Worm (Caenorhabditis elegans) whole organism, L1 larva: ENCODE data around the gene C50F4.16.
A peak's percentile ranks its signal among the peaks of the same experiment; 100 is the strongest.

ENCODE experiments used
- C04F5.9 ChIP-seq: sonication (generic microtip); optimal IDR thresholded peaks from 2 replicates; lab custom pipeline; 2016; ENCODE audit warnings: missing genetic modification characterization, missing compliant biosample characterization
- C16A3.4 ChIP-seq: fragments of 150-350 bp; optimal IDR thresholded peaks from 2 replicates; lab custom pipeline; 2014; ENCODE audit warnings: missing biosample characterization, missing genetic modification characterization
- C34B4.2 ChIP-seq: sonication (generic microtip); optimal IDR thresholded peaks from 2 replicates; lab custom pipeline; 2017; ENCODE audit warnings: mild to moderate bottlenecking, missing genetic modification characterization, missing compliant biosample characterization
- F16B12.6 ChIP-seq: fragments of 150-350 bp; optimal IDR thresholded peaks from 2 replicates; lab custom pipeline; 2014; ENCODE audit warnings: missing biosample characterization, missing genetic modification characterization
- aha-1 ChIP-seq: fragments of 150-350 bp; optimal IDR thresholded peaks from 2 replicates; lab custom pipeline; 2014; ENCODE audit warnings: missing biosample characterization, missing genetic modification characterization
- alr-1 ChIP-seq: fragments of 200-800 bp; sonication (Bioruptor generic); optimal IDR thresholded peaks from 2 replicates; lab custom pipeline; 2018; ENCODE audit warnings: borderline replicate concordance, mild to moderate bottlenecking, missing genetic modification characterization, missing compliant biosample characterization
- ama-1 ChIP-seq: fragments of 150-350 bp; optimal IDR thresholded peaks from 2 replicates; lab custom pipeline; 2014
- blmp-1 ChIP-seq: fragments of 150-350 bp; optimal IDR thresholded peaks from 2 replicates; lab custom pipeline; 2014; ENCODE audit warnings: missing biosample characterization, missing genetic modification characterization
- ceh-63 ChIP-seq: fragments of 200-800 bp; sonication (Bioruptor generic); optimal IDR thresholded peaks from 2 replicates; lab custom pipeline; 2018; ENCODE audit warnings: mild to moderate bottlenecking, missing genetic modification characterization, missing compliant biosample characterization
- ceh-88 ChIP-seq: fragments of 200-800 bp; sonication (Bioruptor generic); IDR thresholded peaks from 2 replicates; pipeline ENCODE4 v1.3.6; 2022; ENCODE audit warnings: missing genetic modification characterization, missing compliant biosample characterization
- dsc-1 ChIP-seq: sonication (generic microtip); optimal IDR thresholded peaks from 2 replicates; lab custom pipeline; 2016; ENCODE audit warnings: mild to moderate bottlenecking, missing genetic modification characterization, missing compliant biosample characterization
- efl-1 ChIP-seq, 4 experiments: fragments of 150-350 bp; optimal IDR thresholded peaks in 3 of 4; peaks in 1 of 4; 1 replicate in 1 of 4; 2 replicates in 3 of 4; lab custom pipeline; 2014; ENCODE audit warnings: missing biosample characterization in 2 of 4, missing genetic modification characterization in 2 of 4, missing genetic modification reagents in 2 of 4
- egl-13 ChIP-seq: sonication (generic microtip); optimal IDR thresholded peaks from 2 replicates; lab custom pipeline; 2016; ENCODE audit warnings: missing genotype, missing genetic modification reagents, missing genetic modification characterization, missing compliant biosample characterization
- egl-27 ChIP-seq, 2 experiments: fragments of 150-350 bp in 1 of 2; sonication (generic microtip); optimal IDR thresholded peaks; 3 replicates each; lab custom pipeline; 2017 to 2018; ENCODE audit warnings: missing biosample characterization in 2 of 2, missing genetic modification characterization in 2 of 2, missing genetic modification reagents in 2 of 2
- elt-2 ChIP-seq: sonication (generic microtip); optimal IDR thresholded peaks from 2 replicates; lab custom pipeline; 2016; ENCODE audit warnings: missing genetic modification characterization, mild to moderate bottlenecking, inconsistent platforms, missing compliant biosample characterization, missing genetic modification reagents
- elt-3 ChIP-seq, 6 experiments: fragments of 150-350 bp in 1 of 6; sonication (generic microtip); optimal IDR thresholded peaks; 2 replicates each; lab custom pipeline; 2017 to 2018; ENCODE audit warnings: missing biosample characterization in 6 of 6, missing genetic modification characterization in 6 of 6, inconsistent platforms in 1 of 6
- ets-5 ChIP-seq: fragments of 200-800 bp; sonication (Bioruptor generic); IDR thresholded peaks from 2 replicates; pipeline ENCODE4 v1.3.6; 2022; ENCODE audit warnings: missing genetic modification characterization, missing compliant biosample characterization
- fkh-10 ChIP-seq: sonication (generic microtip); optimal IDR thresholded peaks from 2 replicates; lab custom pipeline; 2017; ENCODE audit warnings: missing biosample characterization, missing genetic modification reagents, missing genetic modification characterization
- fkh-8 ChIP-seq: sonication (generic microtip); optimal IDR thresholded peaks from 2 replicates; lab custom pipeline; 2016; ENCODE audit warnings: mild to moderate bottlenecking, missing genetic modification characterization, missing compliant biosample characterization
- fos-1 ChIP-seq: fragments of 150-350 bp; optimal IDR thresholded peaks from 2 replicates; lab custom pipeline; 2014; ENCODE audit warnings: missing biosample characterization, missing genetic modification characterization
- grh-1 ChIP-seq: fragments of 200-800 bp; sonication (Bioruptor generic); IDR thresholded peaks from 2 replicates; pipeline ENCODE4 v1.3.6; 2022; ENCODE audit warnings: missing genetic modification reagents, missing genetic modification characterization, missing compliant biosample characterization
- hlh-4 ChIP-seq: sonication (generic microtip); optimal IDR thresholded peaks from 2 replicates; lab custom pipeline; 2016; ENCODE audit warnings: mild to moderate bottlenecking, missing genetic modification characterization, missing compliant biosample characterization
- hpl-2 ChIP-seq: fragments of 150-350 bp; optimal IDR thresholded peaks from 2 replicates; lab custom pipeline; 2014; ENCODE audit warnings: missing biosample characterization, missing genetic modification reagents, missing genetic modification characterization
- irx-1 ChIP-seq: sonication (generic microtip); optimal IDR thresholded peaks from 2 replicates; lab custom pipeline; 2016; ENCODE audit warnings: missing genetic modification characterization, missing compliant biosample characterization
- isw-1 ChIP-seq: fragments of 200-800 bp; sonication (Bioruptor generic); IDR thresholded peaks from 2 replicates; pipeline ENCODE4 v1.3.6; 2022; ENCODE audit warnings: missing genetic modification characterization, missing compliant biosample characterization
- lin-13 ChIP-seq: fragments of 150-350 bp; optimal IDR thresholded peaks from 2 replicates; lab custom pipeline; 2014; ENCODE audit warnings: missing biosample characterization, missing genetic modification reagents, missing genetic modification characterization
- lin-35 ChIP-seq, 2 experiments: fragments of 150-350 bp; optimal IDR thresholded peaks; 2 replicates each; lab custom pipeline; 2014; ENCODE audit warnings: missing biosample characterization in 2 of 2, missing genetic modification characterization in 2 of 2, missing genetic modification reagents in 2 of 2
- lin-39 ChIP-seq: fragments of 150-350 bp; optimal IDR thresholded peaks from 2 replicates; lab custom pipeline; 2014; ENCODE audit warnings: missing biosample characterization, missing genetic modification reagents, missing genetic modification characterization
- lir-3 ChIP-seq: sonication (generic microtip); optimal IDR thresholded peaks from 2 replicates; lab custom pipeline; 2016; ENCODE audit warnings: mild to moderate bottlenecking, missing genetic modification characterization, moderate library complexity, missing compliant biosample characterization; ENCODE audit not compliant: poor library complexity
- mdl-1 ChIP-seq, 2 experiments: fragments of 150-350 bp; optimal IDR thresholded peaks; 2 replicates each; lab custom pipeline; 2014 to 2017; ENCODE audit warnings: missing biosample characterization in 2 of 2, missing genetic modification characterization in 2 of 2, inconsistent platforms in 1 of 2
- mef-2 ChIP-seq: fragments of 150-350 bp; optimal IDR thresholded peaks from 2 replicates; lab custom pipeline; 2014; ENCODE audit warnings: missing biosample characterization, missing genetic modification characterization
- nhr-237 ChIP-seq: fragments of 150-350 bp; optimal IDR thresholded peaks from 2 replicates; lab custom pipeline; 2014; ENCODE audit warnings: missing biosample characterization, missing genetic modification characterization
- nhr-28 ChIP-seq: fragments of 150-350 bp; optimal IDR thresholded peaks from 2 replicates; lab custom pipeline; 2014; ENCODE audit warnings: missing biosample characterization, missing genetic modification characterization
- nhr-47 ChIP-seq: sonication (generic microtip); optimal IDR thresholded peaks from 2 replicates; lab custom pipeline; 2016; ENCODE audit warnings: mild to moderate bottlenecking, missing genetic modification characterization, moderate library complexity, missing compliant biosample characterization
- nhr-77 ChIP-seq: fragments of 150-350 bp; optimal IDR thresholded peaks from 2 replicates; lab custom pipeline; 2014; ENCODE audit warnings: missing biosample characterization, missing genetic modification characterization
- nhr-85 ChIP-seq: sonication (generic microtip); peaks from one replicate; lab custom pipeline; 2016; ENCODE audit warnings: missing genetic modification characterization, inconsistent platforms, missing compliant biosample characterization
- nhr-90 ChIP-seq: sonication (generic microtip); optimal IDR thresholded peaks from 2 replicates; lab custom pipeline; 2016; ENCODE audit warnings: mild to moderate bottlenecking, missing genetic modification characterization, missing compliant biosample characterization; ENCODE audit not compliant: poor library complexity
- pax-3 ChIP-seq: fragments of 200-800 bp; sonication (Bioruptor generic); optimal IDR thresholded peaks from 2 replicates; lab custom pipeline; 2018; ENCODE audit warnings: mild to moderate bottlenecking, missing genetic modification characterization, moderate library complexity, missing compliant biosample characterization
- pqm-1 ChIP-seq: sonication (generic microtip); optimal IDR thresholded peaks from 3 replicates; lab custom pipeline; 2017; ENCODE audit warnings: missing biosample characterization, missing genetic modification characterization
- skn-1 ChIP-seq: fragments of 150-350 bp; optimal IDR thresholded peaks from 2 replicates; lab custom pipeline; 2014; ENCODE audit warnings: missing biosample characterization, missing genetic modification characterization
- snpc-4 ChIP-seq: fragments of 150-350 bp; optimal IDR thresholded peaks from 2 replicates; lab custom pipeline; 2014; ENCODE audit warnings: missing biosample characterization, missing genetic modification characterization
- sox-4 ChIP-seq: sonication (generic microtip); optimal IDR thresholded peaks from 2 replicates; lab custom pipeline; 2016; ENCODE audit warnings: missing genetic modification characterization, missing compliant biosample characterization
- sptf-1 ChIP-seq: fragments of 150-350 bp; optimal IDR thresholded peaks from 2 replicates; lab custom pipeline; 2014; ENCODE audit warnings: missing biosample characterization, missing genetic modification characterization
- sup-37 ChIP-seq: fragments of 200-800 bp; sonication (Bioruptor generic); optimal IDR thresholded peaks from 2 replicates; lab custom pipeline; 2018; ENCODE audit warnings: mild to moderate bottlenecking, missing genetic modification characterization, missing compliant biosample characterization
- tlp-1 ChIP-seq: fragments of 150-350 bp; optimal IDR thresholded peaks from 2 replicates; lab custom pipeline; 2014; ENCODE audit warnings: missing biosample characterization, missing genetic modification characterization
- unc-30 ChIP-seq: sonication (generic microtip); optimal IDR thresholded peaks from 2 replicates; lab custom pipeline; 2017; ENCODE audit warnings: missing biosample characterization, missing genetic modification characterization
- vab-15 ChIP-seq: sonication (generic microtip); optimal IDR thresholded peaks from 2 replicates; lab custom pipeline; 2017; ENCODE audit warnings: missing genotype, mild to moderate bottlenecking, missing genetic modification characterization, missing compliant biosample characterization
- xbp-1 ChIP-seq: sonication (generic microtip); optimal IDR thresholded peaks from 2 replicates; lab custom pipeline; 2016; ENCODE audit warnings: missing genetic modification characterization, missing compliant biosample characterization
- zag-1 ChIP-seq: fragments of 150-350 bp; optimal IDR thresholded peaks from 2 replicates; lab custom pipeline; 2014; ENCODE audit warnings: missing biosample characterization, missing genetic modification characterization
- zip-4 ChIP-seq: fragments of 200-800 bp; sonication (Bioruptor generic); optimal IDR thresholded peaks from 2 replicates; lab custom pipeline; 2018; ENCODE audit warnings: mild to moderate bottlenecking, missing genetic modification characterization, moderate library complexity, missing compliant biosample characterization
- ztf-4 ChIP-seq: fragments of 150-350 bp; optimal IDR thresholded peaks from 2 replicates; lab custom pipeline; 2014; ENCODE audit warnings: missing biosample characterization, missing genetic modification characterization

C50F4.16 gene

DNA sequence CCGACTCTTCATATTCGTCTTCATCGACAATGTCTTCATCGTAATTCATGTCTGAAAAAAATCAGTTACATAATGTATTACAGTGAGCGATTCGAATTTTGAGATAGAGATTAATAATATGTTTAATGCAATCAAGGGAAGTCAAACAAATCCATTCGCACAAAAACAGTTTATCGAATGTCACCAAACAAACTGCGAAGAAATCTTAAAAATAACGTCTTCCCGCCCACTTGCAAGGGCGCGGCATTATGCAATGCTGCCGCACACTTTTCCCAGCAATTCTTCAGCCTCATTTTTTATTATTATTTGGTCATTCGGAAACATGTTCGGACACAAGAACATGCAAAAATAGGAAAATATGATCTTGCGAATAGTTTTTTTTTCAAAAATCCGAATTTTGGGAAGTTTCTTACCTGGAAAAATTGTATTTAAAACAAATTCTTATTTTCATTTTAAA lies 2.8 kb upstream of the C50F4.16 start, which contains the start of gene mdf-1 (continued):
- TF ChIP-seq mef-2 (tag; lab: Kevin White, UChicago), result no peak
- TF ChIP-seq tlp-1 (tag; lab: Kevin White, UChicago), result no peak
- no peak for TF ChIP-seq ceh-63
- TF ChIP-seq nhr-47, result peak; percentile 75
- no peak for TF ChIP-seq fkh-10 (GFP tag; lab: Kevin White, UChicago)
- peak; percentile 40 for TF ChIP-seq irx-1 (tag; lab: Kevin White, UChicago)
- peak; percentile 26; the same call in 1 of the 2 replicates for TF ChIP-seq ceh-88 (GFP tag; lab: Robert Waterston, UW)
- TF ChIP-seq snpc-4 (tag; lab: Kevin White, UChicago), result peak; percentile 35
- TF ChIP-seq fos-1 (tag; lab: Kevin White, UChicago), result no peak
- peak in 1 of 2 experiments; percentile 45 for TF ChIP-seq mdl-1 (tag; optimal IDR thresholded peaks at IDR 0.05; lab: Kevin White, UChicago)
- TF ChIP-seq zag-1, result no peak
- peak; percentile 68 for TF ChIP-seq nhr-90 (tag; lab: Kevin White, UChicago)
- no peak for TF ChIP-seq lin-39 (tag; lab: Kevin White, UChicago)
- TF ChIP-seq blmp-1 (tag; lab: Kevin White, UChicago), result peak; percentile 62
- TF ChIP-seq fkh-8 (tag; lab: Kevin White, UChicago), result peak; percentile 57
- no peak for TF ChIP-seq grh-1 (GFP tag; lab: Robert Waterston, UW)
- peak in 1 of 6 experiments; percentile 82 for TF ChIP-seq elt-3 (tag; optimal IDR thresholded peaks at IDR 0.05; lab: Kevin White, UChicago)
- no peak for TF ChIP-seq C04F5.9
- TF ChIP-seq skn-1 (tag; lab: Kevin White, UChicago), result peak; percentile 67
- TF ChIP-seq sptf-1 (tag; lab: Kevin White, UChicago), result no peak
- TF ChIP-seq pqm-1 (tag; lab: Kevin White, UChicago), result no peak
- TF ChIP-seq dsc-1 (tag; lab: Kevin White, UChicago), result peak; percentile 49
- TF ChIP-seq hpl-2 (GFP tag; lab: Kevin White, UChicago), result no peak
- peak; percentile 90 to 96 for TF ChIP-seq lin-35 (GFP tag; optimal IDR thresholded peaks at IDR 0.05; lab: Kevin White, UChicago)
- no peak for TF ChIP-seq ets-5 (GFP tag; lab: Robert Waterston, UW)
- no peak for TF ChIP-seq pax-3 (tag; lab: Kevin White, UChicago)
- no peak for TF ChIP-seq elt-2
- no peak for TF ChIP-seq unc-30
- TF ChIP-seq xbp-1 (tag; lab: Kevin White, UChicago), result peak; percentile 60
- TF ChIP-seq nhr-85 (tag; lab: Kevin White, UChicago), result peak; percentile 48
- TF ChIP-seq aha-1 (tag; lab: Kevin White, UChicago), result no peak
- no peak for TF ChIP-seq zip-4
- TF ChIP-seq nhr-77, result no peak
- no peak for TF ChIP-seq isw-1 (GFP tag; lab: Robert Waterston, UW)
- TF ChIP-seq F16B12.6 (tag; lab: Kevin White, UChicago), result peak; percentile 10
- TF ChIP-seq C34B4.2 (tag; lab: Kevin White, UChicago), result no peak
- no peak for TF ChIP-seq alr-1 (tag; lab: Kevin White, UChicago)
- peak; percentile 62 for TF ChIP-seq lin-13 (GFP tag; lab: Kevin White, UChicago)
- peak; percentile 24 for TF ChIP-seq ztf-4
- TF ChIP-seq efl-1 (optimal IDR thresholded peaks at IDR 0.05; lab: Kevin White, UChicago), result peak; percentile 75 to 92
- TF ChIP-seq efl-1 (GFP tag; optimal IDR thresholded peaks at IDR 0.05 in 1 of 2; lab: Kevin White, UChicago), result peak; percentile 91 to 99
- TF ChIP-seq nhr-28, result no peak
- TF ChIP-seq sup-37 (GFP tag; lab: Kevin White, UChicago), result no peak
- no peak for TF ChIP-seq vab-15 (tag; lab: Kevin White, UChicago)
- TF ChIP-seq ama-1, result peak; percentile 29
- TF ChIP-seq hlh-4 (tag; lab: Kevin White, UChicago), result no peak
- TF ChIP-seq lir-3 (tag; lab: Kevin White, UChicago), result peak; percentile 57
- peak; percentile 50 for TF ChIP-seq egl-13 (tag; lab: Kevin White, UChicago)
- TF ChIP-seq egl-27 (tag; optimal IDR thresholded peaks at IDR 0.05; lab: Kevin White, UChicago), result no peak
- TF ChIP-seq nhr-237 (tag; lab: Kevin White, UChicago), result no peak
- TF ChIP-seq sox-4 (tag; lab: Kevin White, UChicago), result no peak
- peak; percentile 85 for TF ChIP-seq C16A3.4 (tag; lab: Kevin White, UChicago)
